Comparison of ENCODE assay signal across 1 fruit fly cellular context in the genomic region with DNA sequence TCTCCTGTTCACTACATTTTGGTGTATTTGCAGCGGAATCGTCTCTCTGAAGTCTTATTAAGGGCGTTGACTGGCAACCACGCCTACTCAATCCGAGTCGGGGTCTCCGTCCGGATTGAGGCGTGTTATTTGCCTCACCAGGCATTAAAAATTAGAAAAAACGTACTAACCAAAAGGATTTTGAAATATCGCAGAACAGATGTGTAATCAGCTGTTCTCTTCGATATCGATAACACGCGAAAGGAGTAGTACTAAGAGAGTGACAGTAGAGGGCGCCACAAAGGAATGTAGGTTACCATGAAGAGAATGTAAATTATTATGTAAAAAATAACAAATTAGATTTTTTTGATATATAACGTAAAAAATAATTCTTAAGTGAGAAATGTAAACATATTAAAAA.
TF ChIP-seq lines count a peak whose summit lies in the region.

CG15536 (minus strand) TSS at position 170 of the 400 bp plus-strand sequence.

TF ChIP-seq in whole organism, embryonic, 481 proteins besides CTCF, POLR2A, EP300 and RAD21 (continued from another document):
- no peak for TF ChIP-seq sr (GFP tag; IDR thresholded peaks at IDR 0.05; lab: Robert Waterston, UW)
- 0 out of 3 replicates have a peak, but pooled peaks have one; percentile 3 for TF ChIP-seq zfh1 (GFP tag; IDR thresholded peaks at IDR 0.05; lab: Robert Waterston, UW)
- peak; percentile 54; the same call in 1 of the 2 replicates for TF ChIP-seq nerfin-2 (GFP tag; IDR thresholded peaks at IDR 0.05; lab: Robert Waterston, UW; ENCODE audit: partially characterized antibody)
- no peak for TF ChIP-seq Sry-β (GFP tag; optimal IDR thresholded peaks at IDR 0.05; lab: Kevin White, UChicago)
- peak; percentile 34 for TF ChIP-seq twi (tag; optimal IDR thresholded peaks at IDR 0.05; lab: Kevin White, UChicago)
- no peak for TF ChIP-seq Side (GFP tag; optimal IDR thresholded peaks at IDR 0.05; lab: Kevin White, UChicago)
- TF ChIP-seq CG33557 (GFP tag; optimal IDR thresholded peaks at IDR 0.05; lab: Kevin White, UChicago) = no peak
- TF ChIP-seq tio (GFP tag; optimal IDR thresholded peaks at IDR 0.05; lab: Kevin White, UChicago) = no peak
- TF ChIP-seq CkIIα-i1 (GFP tag; IDR thresholded peaks at IDR 0.05; lab: Robert Waterston, UW) = no peak
- TF ChIP-seq CG8944 (GFP tag; optimal IDR thresholded peaks at IDR 0.05; lab: Kevin White, UChicago) = no peak
- no peak for TF ChIP-seq scrt (GFP tag; optimal IDR thresholded peaks at IDR 0.05; lab: Kevin White, UChicago)
- peak in 1 of 2 experiments; percentile 22 for TF ChIP-seq Pdp1 (GFP tag; optimal IDR thresholded peaks at IDR 0.05; lab: Kevin White, UChicago)
- TF ChIP-seq HHEX (GFP tag; optimal IDR thresholded peaks at IDR 0.05; lab: Kevin White, UChicago) = no peak
- TF ChIP-seq CG8359 (GFP tag; optimal IDR thresholded peaks at IDR 0.05; lab: Kevin White, UChicago; ENCODE audit: borderline replicate concordance) = no peak
- TF ChIP-seq sd (tag; optimal IDR thresholded peaks at IDR 0.05; lab: Kevin White, UChicago) = peak; percentile 96
- no peak; the same call in 1 of the 2 replicates for TF ChIP-seq CG2129 (GFP tag; IDR thresholded peaks at IDR 0.05; lab: Robert Waterston, UW; ENCODE audit: partially characterized antibody)
- TF ChIP-seq da (GFP tag; optimal IDR thresholded peaks at IDR 0.05; lab: Kevin White, UChicago) = no peak
- peak; percentile 71 for TF ChIP-seq amos (GFP tag; IDR thresholded peaks at IDR 0.05; lab: Robert Waterston, UW; ENCODE audit: partially characterized antibody)
- no peak for TF ChIP-seq CG17186 (GFP tag; optimal IDR thresholded peaks at IDR 0.05; lab: Kevin White, UChicago)
- TF ChIP-seq CG12299 (tag; optimal IDR thresholded peaks at IDR 0.05; lab: Kevin White, UChicago) = no peak
- TF ChIP-seq CG9727 (GFP tag; optimal IDR thresholded peaks at IDR 0.05; lab: Kevin White, UChicago) = no peak
- peak; percentile 60 for TF ChIP-seq YL-1 (GFP tag; optimal IDR thresholded peaks at IDR 0.05; lab: Kevin White, UChicago)
- peak; percentile 93 for TF ChIP-seq MBD-R2 (GFP tag; IDR thresholded peaks at IDR 0.05; lab: Robert Waterston, UW)
- peak; percentile 42; the same call in 1 of the 3 replicates for TF ChIP-seq CG34422 (GFP tag; IDR thresholded peaks at IDR 0.05; lab: Robert Waterston, UW)
- no peak for TF ChIP-seq bab2 (GFP tag; optimal IDR thresholded peaks at IDR 0.05; lab: Kevin White, UChicago)
- no peak for TF ChIP-seq CG2712 (tag; optimal IDR thresholded peaks at IDR 0.05; lab: Kevin White, UChicago)
- peak; percentile 28 for TF ChIP-seq nmo (GFP tag; optimal IDR thresholded peaks at IDR 0.05; lab: Kevin White, UChicago)
- no peak for TF ChIP-seq Optix (GFP tag; IDR thresholded peaks at IDR 0.05; lab: Robert Waterston, UW)
- peak; percentile 21 for TF ChIP-seq B-H2 (GFP tag; optimal IDR thresholded peaks at IDR 0.05; lab: Kevin White, UChicago)
- TF ChIP-seq Dbx (GFP tag; IDR thresholded peaks at IDR 0.05; lab: Robert Waterston, UW) = no peak
- peak; percentile 71; the same call in 2 of the 4 replicates for TF ChIP-seq chinmo (GFP tag; IDR thresholded peaks at IDR 0.05; lab: Robert Waterston, UW; ENCODE audit: partially characterized antibody)
- no peak for TF ChIP-seq CG3726 (GFP tag; IDR thresholded peaks at IDR 0.05; lab: Robert Waterston, UW)
- TF ChIP-seq D19B (GFP tag; optimal IDR thresholded peaks at IDR 0.05; lab: Kevin White, UChicago) = no peak
- peak; percentile 62 for TF ChIP-seq pzg (GFP tag; optimal IDR thresholded peaks at IDR 0.05; lab: Kevin White, UChicago)
- TF ChIP-seq tna (GFP tag; IDR thresholded peaks at IDR 0.05; lab: Robert Waterston, UW; ENCODE audit: partially characterized antibody) = peak; percentile 49; the same call in 1 of the 2 replicates
- peak; percentile 46; the same call in 1 of the 2 replicates for TF ChIP-seq ato (GFP tag; IDR thresholded peaks at IDR 0.05; lab: Robert Waterston, UW; ENCODE audit: partially characterized antibody)
- no peak for TF ChIP-seq NK7.1 (GFP tag; optimal IDR thresholded peaks at IDR 0.05; lab: Kevin White, UChicago)
- TF ChIP-seq CG34376 (GFP tag; optimal IDR thresholded peaks at IDR 0.05; lab: Kevin White, UChicago) = no peak
- no peak for TF ChIP-seq fu2 (GFP tag; optimal IDR thresholded peaks at IDR 0.05; lab: Kevin White, UChicago)
- TF ChIP-seq ci (GFP tag; IDR thresholded peaks at IDR 0.05; lab: Robert Waterston, UW) = no peak
- no peak for TF ChIP-seq Dip3 (GFP tag; optimal IDR thresholded peaks at IDR 0.05; lab: Kevin White, UChicago)
- no peak for TF ChIP-seq Nf-YC (tag; optimal IDR thresholded peaks at IDR 0.05; lab: Kevin White, UChicago)
- TF ChIP-seq Lhr (GFP tag; optimal IDR thresholded peaks at IDR 0.05; lab: Kevin White, UChicago) = peak; percentile 2
- TF ChIP-seq CG16813 (GFP tag; IDR thresholded peaks at IDR 0.05; lab: Robert Waterston, UW; ENCODE audit: partially characterized antibody) = peak; percentile 59
- TF ChIP-seq az2 (GFP tag; optimal IDR thresholded peaks at IDR 0.05; lab: Kevin White, UChicago) = no peak
- TF ChIP-seq Bteb2 (GFP tag; optimal IDR thresholded peaks at IDR 0.05; lab: Kevin White, UChicago) = no peak
- TF ChIP-seq row (GFP tag; IDR thresholded peaks at IDR 0.05; lab: Robert Waterston, UW) = no peak
- 0 out of 3 replicates have a peak, but pooled peaks have one; percentile 44 for TF ChIP-seq hb (GFP tag; IDR thresholded peaks at IDR 0.05; lab: Robert Waterston, UW; ENCODE audit: partially characterized antibody)
- peak; percentile 42 for TF ChIP-seq CG1603 (tag; optimal IDR thresholded peaks at IDR 0.05; lab: Kevin White, UChicago)
- TF ChIP-seq bbx (GFP tag; IDR thresholded peaks at IDR 0.05; lab: Robert Waterston, UW; ENCODE audit: partially characterized antibody) = peak; percentile 67
- peak; percentile 72 for TF ChIP-seq Dp (GFP tag; optimal IDR thresholded peaks at IDR 0.05; lab: Kevin White, UChicago)
- TF ChIP-seq Dll (GFP tag; IDR thresholded peaks at IDR 0.05; lab: Robert Waterston, UW; ENCODE audit: partially characterized antibody) = peak; percentile 65; the same call in 3 of the 4 replicates
- no peak for TF ChIP-seq Bdp1 (GFP tag; optimal IDR thresholded peaks at IDR 0.05; lab: Kevin White, UChicago)
- no peak for TF ChIP-seq eyg (GFP tag; optimal IDR thresholded peaks at IDR 0.05; lab: Kevin White, UChicago)
- peak; percentile 63 for TF ChIP-seq BEAF-32 (GFP tag; optimal IDR thresholded peaks at IDR 0.05; lab: Kevin White, UChicago)
- no peak for TF ChIP-seq fru (optimal IDR thresholded peaks at IDR 0.05; lab: Kevin White, UChicago)
- peak; percentile 58 for TF ChIP-seq vnd (GFP tag; IDR thresholded peaks at IDR 0.05; lab: Robert Waterston, UW; ENCODE audit: partially characterized antibody)
- peak; percentile 72 for TF ChIP-seq stwl (tag; optimal IDR thresholded peaks at IDR 0.05; lab: Kevin White, UChicago)
- TF ChIP-seq sna (GFP tag; IDR thresholded peaks at IDR 0.05; lab: Robert Waterston, UW; ENCODE audit: partially characterized antibody) = peak; percentile 49; the same call in 1 of the 2 replicates
- TF ChIP-seq CG6854 (GFP tag; optimal IDR thresholded peaks at IDR 0.05; lab: Kevin White, UChicago) = no peak
- TF ChIP-seq CG13624 (GFP tag; optimal IDR thresholded peaks at IDR 0.05; lab: Kevin White, UChicago) = no peak
- peak; percentile 95 to 99 for TF ChIP-seq crp (GFP tag; optimal IDR thresholded peaks at IDR 0.05; lab: Kevin White, UChicago)
- TF ChIP-seq prd (optimal IDR thresholded peaks at IDR 0.05; lab: Kevin White, UChicago) = no peak
- TF ChIP-seq prd (GFP tag; IDR thresholded peaks at IDR 0.05; lab: Robert Waterston, UW) = no peak
- no peak for TF ChIP-seq crc (GFP tag; optimal IDR thresholded peaks at IDR 0.05; lab: Kevin White, UChicago)
- TF ChIP-seq CG6791 (GFP tag; IDR thresholded peaks at IDR 0.05; lab: Robert Waterston, UW; ENCODE audit: partially characterized antibody) = peak; percentile 65; the same call in 2 of the 3 replicates
- peak; percentile 6 for TF ChIP-seq CG3995 (GFP tag; optimal IDR thresholded peaks at IDR 0.05; lab: Kevin White, UChicago)
- 0 out of 3 replicates have a peak, but pooled peaks have one; percentile 12 for TF ChIP-seq Opbp (GFP tag; IDR thresholded peaks at IDR 0.05; lab: Robert Waterston, UW; ENCODE audit: partially characterized antibody)
- TF ChIP-seq gfzf (GFP tag; optimal IDR thresholded peaks at IDR 0.05; lab: Kevin White, UChicago) = peak; percentile 22
- TF ChIP-seq gt (GFP tag; IDR thresholded peaks at IDR 0.05; lab: Robert Waterston, UW) = no peak
- TF ChIP-seq trem (tag; optimal IDR thresholded peaks at IDR 0.05; lab: Kevin White, UChicago) = peak; percentile 47
- TF ChIP-seq CG17829 (tag; optimal IDR thresholded peaks at IDR 0.05; lab: Kevin White, UChicago) = no peak
- TF ChIP-seq ac (GFP tag; optimal IDR thresholded peaks at IDR 0.05; lab: Kevin White, UChicago) = no peak
- TF ChIP-seq Doc3 (GFP tag; IDR thresholded peaks at IDR 0.05; lab: Robert Waterston, UW; ENCODE audit: partially characterized antibody) = peak; percentile 47; the same call in 2 of the 3 replicates
- TF ChIP-seq Med (GFP tag; lab: Kevin White, UChicago) = peak; percentile 56
- peak; percentile 7 for TF ChIP-seq Xbp1 (GFP tag; optimal IDR thresholded peaks at IDR 0.05; lab: Kevin White, UChicago)
- no peak for TF ChIP-seq al (GFP tag; IDR thresholded peaks at IDR 0.05; lab: Robert Waterston, UW)
- TF ChIP-seq Dref (GFP tag; IDR thresholded peaks at IDR 0.05; lab: Robert Waterston, UW) = peak; percentile 87
- no peak for TF ChIP-seq toy (GFP tag; IDR thresholded peaks at IDR 0.05; lab: Robert Waterston, UW)
- peak; percentile 60 for TF ChIP-seq CG14860 (GFP tag; IDR thresholded peaks at IDR 0.05; lab: Robert Waterston, UW; ENCODE audit: partially characterized antibody)
- TF ChIP-seq E2f2 (GFP tag; IDR thresholded peaks at IDR 0.05; lab: Robert Waterston, UW) = peak; percentile 81
- TF ChIP-seq CG42726 (GFP tag; IDR thresholded peaks at IDR 0.05; lab: Robert Waterston, UW; ENCODE audit: partially characterized antibody) = peak; percentile 58; the same call in 1 of the 2 replicates
- peak; percentile 0 for TF ChIP-seq NfI (GFP tag; optimal IDR thresholded peaks at IDR 0.05; lab: Kevin White, UChicago)
- peak; percentile 76 for TF ChIP-seq CG34224 (GFP tag; IDR thresholded peaks at IDR 0.05; lab: Robert Waterston, UW; ENCODE audit: partially characterized antibody)
- no peak for TF ChIP-seq CG6683 (GFP tag; optimal IDR thresholded peaks at IDR 0.05; lab: Kevin White, UChicago)
- peak; percentile 60 for TF ChIP-seq CG2116 (GFP tag; optimal IDR thresholded peaks at IDR 0.05; lab: Kevin White, UChicago)
- TF ChIP-seq unc-4 (GFP tag; IDR thresholded peaks at IDR 0.05; lab: Robert Waterston, UW; ENCODE audit: partially characterized antibody) = peak; percentile 64
- TF ChIP-seq Ets97D (GFP tag; optimal IDR thresholded peaks at IDR 0.05; lab: Kevin White, UChicago) = no peak
- no peak for TF ChIP-seq yki (optimal IDR thresholded peaks at IDR 0.05; lab: Kevin White, UChicago)
- no peak for TF ChIP-seq disco-r (GFP tag; optimal IDR thresholded peaks at IDR 0.05; lab: Kevin White, UChicago)
- peak; percentile 36 for TF ChIP-seq MESR4 (GFP tag; optimal IDR thresholded peaks at IDR 0.05; lab: Kevin White, UChicago)
- no peak for TF ChIP-seq CG11398 (GFP tag; optimal IDR thresholded peaks at IDR 0.05; lab: Kevin White, UChicago)
- TF ChIP-seq HmgZ (tag; optimal IDR thresholded peaks at IDR 0.05; lab: Kevin White, UChicago) = peak; percentile 13
- TF ChIP-seq HLH3B (GFP tag; IDR thresholded peaks at IDR 0.05; lab: Robert Waterston, UW) = no peak
- TF ChIP-seq CG15696 (tag; optimal IDR thresholded peaks at IDR 0.05; lab: Kevin White, UChicago) = no peak
- TF ChIP-seq HLH54F (GFP tag; optimal IDR thresholded peaks at IDR 0.05; lab: Kevin White, UChicago) = no peak
- TF ChIP-seq sens (GFP tag; lab: Kevin White, UChicago) = no peak
- peak; percentile 21 for TF ChIP-seq CG4617 (GFP tag; optimal IDR thresholded peaks at IDR 0.05; lab: Kevin White, UChicago; ENCODE audit: borderline replicate concordance)
- no peak for TF ChIP-seq Awh (GFP tag; IDR thresholded peaks at IDR 0.05; lab: Robert Waterston, UW)
- TF ChIP-seq CG15011 (GFP tag; optimal IDR thresholded peaks at IDR 0.05; lab: Kevin White, UChicago) = no peak
- no peak for TF ChIP-seq run (tag; optimal IDR thresholded peaks at IDR 0.05; lab: Kevin White, UChicago)
- no peak for TF ChIP-seq CG9609 (GFP tag; optimal IDR thresholded peaks at IDR 0.05; lab: Kevin White, UChicago)
- TF ChIP-seq CG12659 (GFP tag; optimal IDR thresholded peaks at IDR 0.05; lab: Kevin White, UChicago) = peak; percentile 20
- no peak for TF ChIP-seq Ptx1 (GFP tag; IDR thresholded peaks at IDR 0.05; lab: Robert Waterston, UW)
- TF ChIP-seq knrl (GFP tag; IDR thresholded peaks at IDR 0.05; lab: Robert Waterston, UW; ENCODE audit: partially characterized antibody) = peak; percentile 47; the same call in 2 of the 3 replicates
- TF ChIP-seq rib (GFP tag; IDR thresholded peaks at IDR 0.05; lab: Robert Waterston, UW) = no peak
- TF ChIP-seq Jarid2 (GFP tag; optimal IDR thresholded peaks at IDR 0.05; lab: Kevin White, UChicago) = no peak
- TF ChIP-seq CG7963 (GFP tag; IDR thresholded peaks at IDR 0.05; lab: Robert Waterston, UW; ENCODE audit: partially characterized antibody) = peak; percentile 46; the same call in 1 of the 3 replicates
- TF ChIP-seq Hey (tag; optimal IDR thresholded peaks at IDR 0.05; lab: Kevin White, UChicago) = no peak
- no peak for TF ChIP-seq br (optimal IDR thresholded peaks at IDR 0.05; lab: Kevin White, UChicago)
- TF ChIP-seq CG14710 (tag; optimal IDR thresholded peaks at IDR 0.05; lab: Kevin White, UChicago) = peak; percentile 22
- TF ChIP-seq Abd-B (GFP tag; optimal IDR thresholded peaks at IDR 0.05; lab: Kevin White, UChicago) = no peak
- no peak for TF ChIP-seq fd102C (GFP tag; optimal IDR thresholded peaks at IDR 0.05; lab: Kevin White, UChicago)
- TF ChIP-seq seq (GFP tag; IDR thresholded peaks at IDR 0.05; lab: Robert Waterston, UW) = no peak
- peak; percentile 13 for TF ChIP-seq PHDP (tag; optimal IDR thresholded peaks at IDR 0.05; lab: Kevin White, UChicago)
- no peak for TF ChIP-seq Usf (GFP tag; optimal IDR thresholded peaks at IDR 0.05; lab: Kevin White, UChicago)
- no peak for TF ChIP-seq CG31224 (GFP tag; IDR thresholded peaks at IDR 0.05; lab: Robert Waterston, UW)
- no peak for TF ChIP-seq Hr51 (GFP tag; optimal IDR thresholded peaks at IDR 0.05; lab: Kevin White, UChicago)
